Fruit fly (Drosophila melanogaster): Measurements from ENCODE around the gene veli.

DNA sequence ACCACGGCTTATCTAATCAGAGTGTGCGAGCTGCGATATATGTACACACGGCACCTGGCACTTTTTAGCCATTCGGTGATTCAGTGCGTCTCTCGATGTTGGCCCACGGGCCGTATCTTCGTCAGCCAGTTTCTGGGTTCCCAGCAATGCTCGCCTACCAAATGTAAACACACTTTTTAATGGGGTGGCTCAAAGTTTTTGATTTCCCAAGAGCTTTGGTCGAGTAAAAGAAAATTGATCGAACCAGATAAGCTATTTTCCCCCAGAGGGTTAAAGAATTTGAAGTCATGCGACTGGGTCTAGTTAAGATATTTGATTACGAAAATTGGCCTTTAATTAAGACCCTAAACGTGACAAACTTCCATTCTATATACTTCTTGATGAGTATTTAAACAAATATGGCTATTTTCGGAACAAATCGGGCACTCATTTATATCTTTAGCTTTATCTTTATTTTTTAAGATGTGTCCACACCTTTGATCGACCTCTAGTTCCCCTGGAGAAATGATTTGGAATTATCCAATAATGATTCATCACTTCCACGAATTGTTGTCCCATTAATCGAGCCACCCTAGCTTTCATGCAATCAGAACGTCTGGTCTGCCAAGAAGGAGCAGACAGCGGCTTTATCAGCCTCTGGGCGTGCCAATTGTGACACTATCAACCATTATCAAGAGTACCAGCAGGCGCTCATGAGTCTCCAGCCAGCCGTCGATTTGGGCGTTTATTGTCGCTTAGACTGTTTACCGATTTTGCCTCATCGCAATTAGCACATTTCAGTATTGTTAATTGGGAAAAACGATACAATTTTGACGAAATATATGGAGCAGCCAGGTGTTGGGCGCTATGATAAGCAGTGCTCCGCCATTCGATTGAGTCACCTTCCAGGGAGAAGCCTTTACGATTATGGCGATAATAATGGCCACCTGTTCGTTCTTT, 37.8 kb downstream of the veli start:
- no peak for TF ChIP-seq usp (GFP tag; optimal IDR thresholded peaks at IDR 0.05)
- TF ChIP-seq EcR (GFP tag; optimal IDR thresholded peaks at IDR 0.05) = no peak

Measured in whole organism.